Fruit fly (Drosophila melanogaster) whole organism, embryonic: ENCODE measurements around the gene Acat1.

ENCODE experiments used
- Bdp1 ChIP-seq: fragments of 200-800 bp; sonication (Bioruptor generic); optimal IDR thresholded peaks from 3 replicates; lab custom pipeline; 2016; ENCODE audit warnings: missing biosample characterization, missing genetic modification characterization
- CG10209 ChIP-seq: fragments of 200-800 bp; sonication (Bioruptor generic); optimal IDR thresholded peaks from 3 replicates; lab custom pipeline; 2017; ENCODE audit warnings: missing biosample characterization, mild to moderate bottlenecking, missing genetic modification characterization, missing genetic modification reagents
- CG10431 ChIP-seq: fragments of 200-800 bp; sonication (Bioruptor generic); optimal IDR thresholded peaks from 3 replicates; lab custom pipeline; 2018; ENCODE audit warnings: missing biosample characterization, mild to moderate bottlenecking, missing genetic modification characterization
- CG10543 ChIP-seq: fragments of 200-800 bp; sonication (Bioruptor generic); optimal IDR thresholded peaks from 3 replicates; lab custom pipeline; 2017; ENCODE audit warnings: missing biosample characterization, mild to moderate bottlenecking, missing genetic modification characterization, moderate library complexity
- CG12391 ChIP-seq: fragments of 200-800 bp; sonication (Bioruptor generic); optimal IDR thresholded peaks from 3 replicates; lab custom pipeline; 2018; ENCODE audit warnings: missing biosample characterization, mild to moderate bottlenecking, missing genetic modification characterization, moderate library complexity
- CG12942 ChIP-seq: fragments of 200-800 bp; sonication (Bioruptor generic); optimal IDR thresholded peaks from 3 replicates; lab custom pipeline; 2016; ENCODE audit warnings: missing biosample characterization, missing genetic modification characterization
- CG13894 ChIP-seq: fragments of 200-800 bp; sonication (Bioruptor generic); optimal IDR thresholded peaks from 3 replicates; lab custom pipeline; 2018; ENCODE audit warnings: missing biosample characterization, mild to moderate bottlenecking, missing genetic modification characterization, moderate library complexity
- CG18619 ChIP-seq: fragments of 200-800 bp; sonication (Bioruptor generic); optimal IDR thresholded peaks from 3 replicates; lab custom pipeline; 2017; ENCODE audit warnings: missing biosample characterization, mild to moderate bottlenecking, missing genetic modification characterization
- CG2120 ChIP-seq: fragments of 200-800 bp; sonication (Bioruptor generic); optimal IDR thresholded peaks from 3 replicates; lab custom pipeline; 2016; ENCODE audit warnings: missing biosample characterization, missing genetic modification characterization
- CG32772 ChIP-seq: fragments of 200-800 bp; sonication (Bioruptor generic); IDR thresholded peaks from 2 replicates; pipeline ENCODE4 v1.3.6; 2022; ENCODE audit warnings: missing biosample characterization, missing genetic modification characterization
- CG4328 ChIP-seq: fragments of 200-800 bp; sonication (Bioruptor generic); optimal IDR thresholded peaks from 3 replicates; lab custom pipeline; 2017; ENCODE audit warnings: missing biosample characterization, missing genetic modification reagents, missing genetic modification characterization
- CG5180 ChIP-seq: fragments of 200-800 bp; sonication (Bioruptor generic); optimal IDR thresholded peaks from 3 replicates; lab custom pipeline; 2017; ENCODE audit warnings: missing biosample characterization, missing genetic modification characterization, mild to moderate bottlenecking, moderate library complexity, missing genetic modification reagents
- CG7745 ChIP-seq: fragments of 200-800 bp; sonication (Bioruptor generic); optimal IDR thresholded peaks from 2 replicates; lab custom pipeline; 2018; ENCODE audit warnings: missing biosample characterization, mild to moderate bottlenecking, missing genetic modification characterization, moderate library complexity
- CG8944 ChIP-seq: fragments of 200-800 bp; sonication (Bioruptor generic); optimal IDR thresholded peaks from 3 replicates; lab custom pipeline; 2016; ENCODE audit warnings: missing biosample characterization, missing genetic modification characterization
- CG9437 ChIP-seq: fragments of 200-800 bp; sonication (Bioruptor generic); optimal IDR thresholded peaks from 2 replicates; lab custom pipeline; 2018; ENCODE audit warnings: missing biosample characterization, mild to moderate bottlenecking, missing genetic modification characterization
- D19B ChIP-seq: fragments of 200-800 bp; sonication (Bioruptor generic); optimal IDR thresholded peaks from 2 replicates; lab custom pipeline; 2017; ENCODE audit warnings: missing biosample characterization, mild to moderate bottlenecking, missing genetic modification characterization
- Eip74EF ChIP-seq, 2 experiments: fragments of 200-800 bp in 1 of 2; fragments of >200 bp in 1 of 2; sonication (Bioruptor generic) in 1 of 2; optimal IDR thresholded peaks; 2 replicates each; lab custom pipeline; 2017 to 2019; ENCODE audit warnings: missing biosample characterization in 2 of 2, missing genetic modification characterization in 2 of 2, mild to moderate bottlenecking in 1 of 2, moderate library complexity in 1 of 2
- H2.0 ChIP-seq: fragments of 200-800 bp; sonication (Bioruptor generic); IDR thresholded peaks from 2 replicates; pipeline ENCODE4 v1.3.6; 2022; ENCODE audit warnings: missing biosample characterization, missing genetic modification characterization
- HHEX ChIP-seq: fragments of 200-800 bp; sonication (Bioruptor generic); optimal IDR thresholded peaks from 3 replicates; lab custom pipeline; 2017; ENCODE audit warnings: missing biosample characterization, mild to moderate bottlenecking, missing genetic modification characterization, missing genetic modification reagents
- HLHmδ ChIP-seq: fragments of 200-800 bp; sonication (Bioruptor generic); optimal IDR thresholded peaks from 2 replicates; lab custom pipeline; 2018; ENCODE audit warnings: missing biosample characterization, mild to moderate bottlenecking, missing genetic modification characterization, moderate library complexity
- Myb ChIP-seq: fragments of 200-800 bp; sonication (Bioruptor generic); optimal IDR thresholded peaks from 2 replicates; lab custom pipeline; 2016; ENCODE audit warnings: missing biosample characterization, missing genetic modification characterization
- NC2β ChIP-seq: fragments of 200-800 bp; sonication (Bioruptor generic); optimal IDR thresholded peaks from 2 replicates; lab custom pipeline; 2016; ENCODE audit warnings: missing biosample characterization, missing genetic modification characterization
- NfI ChIP-seq: fragments of 200-800 bp; sonication (Bioruptor generic); optimal IDR thresholded peaks from 3 replicates; lab custom pipeline; 2018; ENCODE audit warnings: missing biosample characterization, mild to moderate bottlenecking, missing genetic modification characterization, moderate library complexity
- Oaz ChIP-seq: fragments of 200-800 bp; sonication (Bioruptor generic); IDR thresholded peaks from 2 replicates; pipeline ENCODE4 v1.3.6; 2022; ENCODE audit warnings: missing biosample characterization, missing genetic modification characterization
- Vsx1 ChIP-seq: fragments of 200-800 bp; sonication (Bioruptor generic); optimal IDR thresholded peaks from 2 replicates; lab custom pipeline; 2017; ENCODE audit warnings: missing biosample characterization, mild to moderate bottlenecking, missing genetic modification characterization, missing genetic modification reagents
- Xbp1 ChIP-seq: fragments of 200-800 bp; sonication (Bioruptor generic); optimal IDR thresholded peaks from 3 replicates; lab custom pipeline; 2016; ENCODE audit warnings: missing biosample characterization, mild to moderate bottlenecking, missing genetic modification characterization
- YL-1 ChIP-seq: fragments of 200-800 bp; sonication (Bioruptor generic); optimal IDR thresholded peaks from 3 replicates; lab custom pipeline; 2017; ENCODE audit warnings: missing biosample characterization, mild to moderate bottlenecking, missing genetic modification characterization
- abd-A ChIP-seq: fragments of 200-800 bp; sonication (Bioruptor generic); optimal IDR thresholded peaks from 3 replicates; lab custom pipeline; 2019; ENCODE audit warnings: missing biosample characterization, mild to moderate bottlenecking, missing genetic modification characterization, moderate library complexity
- cad ChIP-seq: fragments of >200 bp; optimal IDR thresholded peaks from 2 replicates; lab custom pipeline; 2017; ENCODE audit warnings: missing biosample characterization, missing genetic modification characterization
- chm ChIP-seq: fragments of 200-800 bp; sonication (Bioruptor generic); IDR thresholded peaks from 2 replicates; pipeline ENCODE4 v1.3.6; 2022; ENCODE audit warnings: missing biosample characterization, missing genetic modification characterization
- crc ChIP-seq: fragments of 200-800 bp; sonication (Bioruptor generic); optimal IDR thresholded peaks from 2 replicates; lab custom pipeline; 2016; ENCODE audit warnings: missing biosample characterization, missing genetic modification characterization
- dpn ChIP-seq, 2 experiments: fragments of 200-800 bp; sonication (Bioruptor generic); optimal IDR thresholded peaks; 3 replicates each; lab custom pipeline; 2016; ENCODE audit warnings: missing biosample characterization in 2 of 2, missing genetic modification characterization in 2 of 2
- emc ChIP-seq: fragments of 200-800 bp; sonication (Bioruptor generic); optimal IDR thresholded peaks from 2 replicates; lab custom pipeline; 2016; ENCODE audit warnings: missing biosample characterization, missing genetic modification characterization
- esg ChIP-seq: fragments of 200-800 bp; sonication (Bioruptor generic); conservative IDR thresholded peaks from 2 replicates; pipeline ENCODE4 v1.3.6; 2022; ENCODE audit warnings: missing biosample characterization, missing genetic modification characterization
- ewg ChIP-seq: fragments of 200-800 bp; sonication (Bioruptor generic); optimal IDR thresholded peaks from 3 replicates; lab custom pipeline; 2017; ENCODE audit warnings: mild to moderate bottlenecking, missing biosample characterization, missing genetic modification reagents, missing genetic modification characterization
- fd64A ChIP-seq: fragments of 200-800 bp; sonication (Bioruptor generic); optimal IDR thresholded peaks from 3 replicates; lab custom pipeline; 2018; ENCODE audit warnings: missing biosample characterization, mild to moderate bottlenecking, missing genetic modification characterization
- hkb ChIP-seq, 2 experiments: fragments of 200-800 bp in 1 of 2; fragments of >200 bp in 1 of 2; sonication (Bioruptor generic) in 1 of 2; IDR thresholded peaks in 1 of 2; optimal IDR thresholded peaks in 1 of 2; 2 replicates each; pipeline versions ENCODE4 v1.3.6 to Lab custom; 2017 to 2022; ENCODE audit warnings: missing biosample characterization in 1 of 2, missing genetic modification characterization in 1 of 2
- jing ChIP-seq: fragments of 200-800 bp; sonication (Bioruptor generic); optimal IDR thresholded peaks from 2 replicates; lab custom pipeline; 2018; ENCODE audit warnings: missing biosample characterization, mild to moderate bottlenecking, missing genetic modification characterization
- jumu ChIP-seq: fragments of 200-800 bp; sonication (Bioruptor generic); optimal IDR thresholded peaks from 3 replicates; lab custom pipeline; 2016; ENCODE audit warnings: missing biosample characterization, missing genetic modification characterization
- luna ChIP-seq: fragments of 200-800 bp; sonication (Bioruptor generic); optimal IDR thresholded peaks from 2 replicates; lab custom pipeline; 2016; ENCODE audit warnings: missing biosample characterization, missing genetic modification characterization
- nerfin-2 ChIP-seq: fragments of 200-800 bp; sonication (Bioruptor generic); IDR thresholded peaks from 2 replicates; pipeline ENCODE4 v1.3.6; 2022; ENCODE audit warnings: missing biosample characterization, missing genetic modification characterization; ENCODE audit not compliant: partially characterized antibody
- nmo ChIP-seq: fragments of 200-800 bp; sonication (Bioruptor generic); optimal IDR thresholded peaks from 2 replicates; lab custom pipeline; 2018; ENCODE audit warnings: missing biosample characterization, mild to moderate bottlenecking, missing genetic modification characterization, moderate library complexity
- otp ChIP-seq: fragments of 200-800 bp; sonication (Bioruptor generic); IDR thresholded peaks from 3 replicates; pipeline ENCODE4, ENCODE4 v1.3.6; 2022; ENCODE audit warnings: missing biosample characterization, missing genetic modification characterization
- p53 ChIP-seq: fragments of 200-800 bp; sonication (Bioruptor generic); optimal IDR thresholded peaks from 2 replicates; lab custom pipeline; 2016; ENCODE audit warnings: missing biosample characterization, missing genetic modification characterization
- sisA ChIP-seq: fragments of 200-800 bp; sonication (Bioruptor generic); IDR thresholded peaks from 2 replicates; pipeline ENCODE4 v1.3.6; 2022; ENCODE audit warnings: missing biosample characterization, missing genetic modification characterization
- slbo ChIP-seq: fragments of 200-800 bp; sonication (Bioruptor generic); IDR thresholded peaks from 2 replicates; pipeline ENCODE4 v1.3.6; 2022; ENCODE audit warnings: missing biosample characterization, missing genetic modification characterization
- slp2 ChIP-seq: fragments of 200-800 bp; sonication (Bioruptor generic); optimal IDR thresholded peaks from 2 replicates; lab custom pipeline; 2016; ENCODE audit warnings: missing biosample characterization, missing genetic modification characterization
- toy ChIP-seq: fragments of 200-800 bp; sonication (Bioruptor generic); IDR thresholded peaks from 2 replicates; pipeline ENCODE4 v1.3.6; 2022; ENCODE audit warnings: missing biosample characterization, missing genetic modification characterization
- unc-4 ChIP-seq: fragments of 200-800 bp; sonication (Bioruptor generic); IDR thresholded peaks from 2 replicates; pipeline ENCODE4 v1.3.6; 2022; ENCODE audit warnings: missing biosample characterization, missing genetic modification characterization; ENCODE audit not compliant: partially characterized antibody
- yki ChIP-seq: fragments of >200 bp; optimal IDR thresholded peaks from 3 replicates; lab custom pipeline; 2018

Acat1 gene

dm6 chrX:7934679-7935078, 46.1 kb upstream of the Acat1 start, which contains the start of gene RpS14b (continued):
- TF ChIP-seq Vsx1 (GFP tag; lab: Kevin White, UChicago) (peak; percentile 54), p53 (GFP tag; lab: Kevin White, UChicago) (peak; percentile 23), cad (no peak), D19B (GFP tag; lab: Kevin White, UChicago) (peak; percentile 39), abd-A (tag; lab: Kevin White, UChicago) (no peak), HLHmδ (GFP tag; lab: Kevin White, UChicago) (peak; percentile 59), Oaz (GFP tag; lab: Robert Waterston, UW) (peak; percentile 52), CG7745 (no peak), crc (GFP tag; lab: Kevin White, UChicago) (peak; percentile 35), slbo (GFP tag; lab: Robert Waterston, UW) (peak; percentile 75), NC2β (GFP tag; lab: Kevin White, UChicago) (peak; percentile 70), CG5180 (GFP tag; lab: Kevin White, UChicago) (no peak), CG18619 (GFP tag; lab: Kevin White, UChicago) (peak; percentile 57), CG10543 (GFP tag; lab: Kevin White, UChicago) (peak; percentile 76), jing (GFP tag; lab: Kevin White, UChicago) (no peak), Myb (GFP tag; lab: Kevin White, UChicago) (peak; percentile 48), slp2 (peak; percentile 6), YL-1 (GFP tag; lab: Kevin White, UChicago) (peak; percentile 90), Bdp1 (GFP tag; lab: Kevin White, UChicago) (peak; percentile 22), CG32772 (GFP tag; lab: Robert Waterston, UW) (peak; percentile 60), CG9437 (peak; percentile 28), luna (peak; percentile 8), ewg (GFP tag; lab: Kevin White, UChicago) (peak; percentile 59), CG8944 (GFP tag; lab: Kevin White, UChicago) (no peak), nmo (GFP tag; lab: Kevin White, UChicago) (peak; percentile 30), Xbp1 (GFP tag; lab: Kevin White, UChicago) (peak; percentile 62), jumu (no peak), yki (lab: Kevin White, UChicago) (no peak), otp (GFP tag; lab: Robert Waterston, UW) (peak; percentile 68; the same call in 2 of the 3 replicates), CG12942 (peak; percentile 44), unc-4 (GFP tag; lab: Robert Waterston, UW) (peak; percentile 79), CG13894 (tag; lab: Kevin White, UChicago) (peak; percentile 41), nerfin-2 (0 out of 2 replicates have a peak, but pooled peaks have one; percentile 38), hkb (optimal IDR thresholded peaks at IDR 0.05; lab: Kevin White, UChicago) (peak; percentile 36), hkb (GFP tag; IDR thresholded peaks at IDR 0.05; lab: Robert Waterston, UW) (peak; percentile 71), CG12391 (tag; lab: Kevin White, UChicago) (peak; percentile 45), dpn (GFP tag; optimal IDR thresholded peaks at IDR 0.05; lab: Kevin White, UChicago) (peak; percentile 15 to 55), CG2120 (GFP tag; lab: Kevin White, UChicago) (peak; percentile 66), toy (GFP tag; lab: Robert Waterston, UW) (0 out of 2 replicates have a peak, but pooled peaks have one; percentile 37), sisA (peak; percentile 24; the same call in 1 of the 2 replicates), fd64A (GFP tag; lab: Kevin White, UChicago) (peak; percentile 33), NfI (GFP tag; lab: Kevin White, UChicago) (peak; percentile 85), emc (GFP tag; lab: Kevin White, UChicago) (peak; percentile 27), H2.0 (GFP tag; lab: Robert Waterston, UW) (peak; percentile 52; the same call in 1 of the 2 replicates), CG10209 (peak; percentile 45), CG10431 (GFP tag; lab: Kevin White, UChicago) (peak; percentile 39), CG4328 (GFP tag; lab: Kevin White, UChicago) (peak; percentile 70), Eip74EF (GFP tag; optimal IDR thresholded peaks at IDR 0.05; lab: Kevin White, UChicago) (no peak), HHEX (GFP tag; lab: Kevin White, UChicago) (peak; percentile 68), esg (GFP tag; lab: Robert Waterston, UW) (0 out of 2 replicates have a peak, but pooled peaks have one; percentile 5), chm (GFP tag; lab: Robert Waterston, UW) (peak; percentile 82)
